Worm (Caenorhabditis elegans): ENCODE results near the gene F09F9.5.

ce11 chrX:4101213-4101612 lies 16.5 kb upstream of the F09F9.5 start:
- TF ChIP-seq snpc-4 (tag; optimal IDR thresholded peaks at IDR 0.05): no peak
- no peak for TF ChIP-seq elt-1 (tag; optimal IDR thresholded peaks at IDR 0.05)
- no peak for TF ChIP-seq unc-62 (GFP tag; optimal IDR thresholded peaks at IDR 0.05)
- TF ChIP-seq elt-3 (tag; optimal IDR thresholded peaks at IDR 0.05): no peak
- peak; percentile 89 for TF ChIP-seq ama-1 (optimal IDR thresholded peaks at IDR 0.05)
- no peak for TF ChIP-seq aly-2 (tag; optimal IDR thresholded peaks at IDR 0.05)
- TF ChIP-seq nhr-11 (tag; optimal IDR thresholded peaks at IDR 0.05): no peak
